Fruit fly (Drosophila melanogaster): ENCODE measurements around the gene CG11227.

DNA sequence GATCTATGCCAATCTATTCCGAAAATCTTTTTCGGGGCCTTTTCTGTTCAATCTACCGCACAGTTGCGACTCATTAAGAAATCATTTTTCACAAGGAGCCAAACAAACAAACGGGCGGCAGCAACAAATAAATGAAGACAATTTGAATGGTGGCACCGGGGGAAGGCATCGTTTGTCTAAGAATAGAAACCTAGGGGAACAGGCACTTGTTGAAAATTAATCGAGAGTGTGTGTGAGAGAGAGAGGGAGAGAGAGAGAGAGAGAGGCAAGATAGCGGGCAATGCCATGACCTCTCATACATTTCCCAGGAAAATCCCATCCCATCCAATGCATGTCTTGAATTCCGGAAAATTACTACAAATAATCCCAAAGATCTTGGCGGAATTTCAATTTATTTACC, 16.9 kb downstream of the CG11227 start:
- TF ChIP-seq psq (GFP tag; optimal IDR thresholded peaks at IDR 0.05) (no peak), lola (GFP tag; optimal IDR thresholded peaks at IDR 0.05) (no peak), OdsH (GFP tag; optimal IDR thresholded peaks at IDR 0.05) (no peak), Jra (GFP tag; optimal IDR thresholded peaks at IDR 0.05) (no peak), Sp1 (GFP tag; optimal IDR thresholded peaks at IDR 0.05) (no peak), pan (optimal IDR thresholded peaks at IDR 0.05) (no peak), h (GFP tag; optimal IDR thresholded peaks at IDR 0.05) (no peak), CG32264 (GFP tag; optimal IDR thresholded peaks at IDR 0.05) (no peak), usp (GFP tag; optimal IDR thresholded peaks at IDR 0.05) (no peak)

Data from whole organism, wandering third instar larva.